Fruit fly (Drosophila melanogaster): ENCODE results near the gene CG33483.

- TF ChIP-seq CG8478 (optimal IDR thresholded peaks at IDR 0.05) = no peak
- TF ChIP-seq CTCF (optimal IDR thresholded peaks at IDR 0.05) = no peak
Measured at dm6 chr3R:30883403-30883802, 18.6 kb downstream of the CG33483 start, which contains the start of gene CG15547.
